Worm (Caenorhabditis elegans): ENCODE results near the gene acp-2.
A peak's percentile ranks its signal among the peaks of the same experiment; 100 is the strongest.

ce11 chrII:8417059-8417668 lies 14.7 kb downstream of the acp-2 start, which contains the start of gene fdgt-2:
- TF ChIP-seq pag-3 (tag; optimal IDR thresholded peaks at IDR 0.05; ENCODE audit: borderline replicate concordance), result no peak
- TF ChIP-seq hlh-30 (tag; optimal IDR thresholded peaks at IDR 0.05; ENCODE audit: insufficient read depth), result no peak
- no peak for TF ChIP-seq ama-1 (optimal IDR thresholded peaks at IDR 0.05)
- no peak for TF ChIP-seq pha-4 (tag; optimal IDR thresholded peaks at IDR 0.05)
- TF ChIP-seq pat-9 (tag; optimal IDR thresholded peaks at IDR 0.05), result no peak
- no peak for TF ChIP-seq ceh-31 (tag; optimal IDR thresholded peaks at IDR 0.05)
- no peak for TF ChIP-seq ref-2 (tag; optimal IDR thresholded peaks at IDR 0.05)
- no peak for TF ChIP-seq ceh-30 (tag; optimal IDR thresholded peaks at IDR 0.05)
- TF ChIP-seq sox-2 (GFP tag; IDR thresholded peaks at IDR 0.05), result no peak
- no peak for TF ChIP-seq pha-2 (tag; optimal IDR thresholded peaks at IDR 0.05)
- TF ChIP-seq ceh-14 (tag; optimal IDR thresholded peaks at IDR 0.05), result no peak
- TF ChIP-seq tbx-2 (tag; optimal IDR thresholded peaks at IDR 0.05), result no peak
- TF ChIP-seq nhr-11 (tag; optimal IDR thresholded peaks at IDR 0.05), result no peak
- TF ChIP-seq unc-55 (GFP tag; optimal IDR thresholded peaks at IDR 0.05), result peak; percentile 60

All from whole organism, late embryonic.